Worm (Caenorhabditis elegans): Measurements from ENCODE around the gene fipr-9.

- TF ChIP-seq med-1 (GFP tag; optimal IDR thresholded peaks at IDR 0.05; ENCODE audit: insufficient read depth) (no peak), cog-1 (tag; optimal IDR thresholded peaks at IDR 0.05) (no peak), tab-1 (GFP tag; IDR thresholded peaks at IDR 0.05) (no peak), flt-1 (GFP tag; IDR thresholded peaks at IDR 0.05) (no peak), T22C8.4 (GFP tag; IDR thresholded peaks at IDR 0.05) (no peak), ref-1 (GFP tag; conservative IDR thresholded peaks at IDR 0.05) (no peak), klf-2 (GFP tag; conservative IDR thresholded peaks at IDR 0.05) (no peak), ztf-29 (GFP tag; IDR thresholded peaks at IDR 0.05) (no peak), ztf-23 (GFP tag; IDR thresholded peaks at IDR 0.05) (no peak)
Observed at ce11 chrV:10212627-10213026, 8.8 kb upstream of the fipr-9 start, which contains the start of gene hpo-40.

All from whole organism, midembryonic.